Worm (Caenorhabditis elegans): ENCODE measurements around the gene K05B2.2.

Gene K05B2.2

ce11 chrX:4960910-4961680 lies 55.2 kb downstream of the K05B2.2 start (continued):
- TF ChIP-seq zip-8 (tag; optimal IDR thresholded peaks at IDR 0.05) (no peak), cnd-1 (tag; optimal IDR thresholded peaks at IDR 0.05) (no peak), ceh-43 (GFP tag; optimal IDR thresholded peaks at IDR 0.05) (peak; percentile 34), lsy-2 (tag; optimal IDR thresholded peaks at IDR 0.05) (no peak), lin-32 (GFP tag; optimal IDR thresholded peaks at IDR 0.05) (no peak), nhr-237 (tag; optimal IDR thresholded peaks at IDR 0.05) (no peak), ham-2 (GFP tag; optimal IDR thresholded peaks at IDR 0.05) (no peak), tbx-8 (GFP tag; optimal IDR thresholded peaks at IDR 0.05) (no peak)
